Worm (Caenorhabditis elegans): ENCODE measurements around the gene srg-61.

Gene srg-61

ce11 chrV:2767465-2767864 is 27.3 kb upstream of the srg-61 start, which contains the start of gene R05D8.9:
R05D8.9 (minus strand) TSS chrV:2767565.
- TF ChIP-seq lin-11 (tag; optimal IDR thresholded peaks at IDR 0.05): no peak
- no peak for TF ChIP-seq F13H6.1 (tag; optimal IDR thresholded peaks at IDR 0.05)
- no peak for TF ChIP-seq mbf-1 (tag; optimal IDR thresholded peaks at IDR 0.05)

ce11 chrV:2765052-2765451 is 24.9 kb upstream of the srg-61 start, which contains the start of gene dhs-14:
dhs-14 (minus strand) TSS chrV:2765200.
- TF ChIP-seq blmp-1 (tag; optimal IDR thresholded peaks at IDR 0.05; ENCODE audit: insufficient read depth): no peak
- peak; percentile 69 for TF ChIP-seq fos-1 (tag; optimal IDR thresholded peaks at IDR 0.05)

- TF ChIP-seq peb-1 (tag; optimal IDR thresholded peaks at IDR 0.05) (no peak), dmd-4 (tag; optimal IDR thresholded peaks at IDR 0.05) (no peak), sma-9 (GFP tag; optimal IDR thresholded peaks at IDR 0.05) (no peak), sma-9 (tag; optimal IDR thresholded peaks at IDR 0.05) (no peak), C34F6.9 (tag; optimal IDR thresholded peaks at IDR 0.05) (no peak), crh-2 (tag; optimal IDR thresholded peaks at IDR 0.05) (no peak), sma-3 (GFP tag; optimal IDR thresholded peaks at IDR 0.05) (no peak), mdl-1 (tag; optimal IDR thresholded peaks at IDR 0.05) (no peak), ceh-82 (tag; optimal IDR thresholded peaks at IDR 0.05) (no peak), nhr-77 (tag; optimal IDR thresholded peaks at IDR 0.05) (no peak), nhr-25 (tag; optimal IDR thresholded peaks at IDR 0.05) (no peak)
Measured at ce11 chrV:2763105-2763504, 23.0 kb upstream of the srg-61 start, which contains the start of gene R05D8.7. R05D8.7 (minus strand) TSS chrV:2763208.

ce11 chrV:2761470-2761869 is 21.3 kb upstream of the srg-61 start:
- TF ChIP-seq aly-2 (tag; optimal IDR thresholded peaks at IDR 0.05) (no peak), zag-1 (tag; optimal IDR thresholded peaks at IDR 0.05) (no peak), dmd-4 (tag; optimal IDR thresholded peaks at IDR 0.05) (no peak), snpc-4 (tag; optimal IDR thresholded peaks at IDR 0.05) (no peak), nhr-12 (tag; optimal IDR thresholded peaks at IDR 0.05) (no peak), nhr-129 (tag; optimal IDR thresholded peaks at IDR 0.05) (no peak), nhr-23 (tag; optimal IDR thresholded peaks at IDR 0.05) (no peak), nhr-25 (tag; optimal IDR thresholded peaks at IDR 0.05) (no peak), gmeb-1 (tag; optimal IDR thresholded peaks at IDR 0.05) (no peak), fos-1 (tag; optimal IDR thresholded peaks at IDR 0.05) (no peak), egl-27 (tag; optimal IDR thresholded peaks at IDR 0.05) (no peak), elt-3 (tag; optimal IDR thresholded peaks at IDR 0.05) (no peak)

- no peak for TF ChIP-seq crh-2 (tag; optimal IDR thresholded peaks at IDR 0.05)
- no peak for TF ChIP-seq sma-3 (GFP tag; optimal IDR thresholded peaks at IDR 0.05)
- no peak for TF ChIP-seq elt-3 (tag; optimal IDR thresholded peaks at IDR 0.05)
- TF ChIP-seq ztf-4 (tag; optimal IDR thresholded peaks at IDR 0.05): no peak
- TF ChIP-seq sem-4 (tag; optimal IDR thresholded peaks at IDR 0.05): no peak
- no peak for TF ChIP-seq ztf-1 (GFP tag; conservative IDR thresholded peaks at IDR 0.05)
- no peak for TF ChIP-seq nhr-129 (tag; optimal IDR thresholded peaks at IDR 0.05)
- TF ChIP-seq skn-1 (tag; optimal IDR thresholded peaks at IDR 0.05): no peak
- no peak for TF ChIP-seq nhr-77 (tag; optimal IDR thresholded peaks at IDR 0.05)
- no peak for TF ChIP-seq Y55F3AM.14 (GFP tag; optimal IDR thresholded peaks at IDR 0.05)
- TF ChIP-seq snpc-4 (tag; optimal IDR thresholded peaks at IDR 0.05): no peak
Measured at ce11 chrV:2759456-2759855, 19.3 kb upstream of the srg-61 start, which contains the start of gene srg-58. srg-58 (minus strand) TSS chrV:2759556.

- TF ChIP-seq lin-39 (tag; optimal IDR thresholded peaks at IDR 0.05): no peak
- TF ChIP-seq fos-1 (tag; optimal IDR thresholded peaks at IDR 0.05): no peak
- no peak for TF ChIP-seq lin-11 (tag; optimal IDR thresholded peaks at IDR 0.05)
- no peak for TF ChIP-seq C34F6.9 (tag; optimal IDR thresholded peaks at IDR 0.05)
- TF ChIP-seq sma-3 (GFP tag; optimal IDR thresholded peaks at IDR 0.05): no peak
- no peak for TF ChIP-seq aly-2 (tag; optimal IDR thresholded peaks at IDR 0.05)
- no peak for TF ChIP-seq mab-5 (tag; optimal IDR thresholded peaks at IDR 0.05)
- no peak for TF ChIP-seq nhr-11 (tag; optimal IDR thresholded peaks at IDR 0.05)
- no peak for TF ChIP-seq unc-39 (tag; optimal IDR thresholded peaks at IDR 0.05)
Measured at ce11 chrV:2758437-2758836, 18.3 kb upstream of the srg-61 start.

All from whole organism, L2 larva.